Fruit fly (Drosophila melanogaster) whole organism, larva: ENCODE results near the gene nompC.

Experiments
- noc ChIP-seq: fragments of 200-800 bp; sonication (Bioruptor generic); optimal IDR thresholded peaks from 3 replicates; lab custom pipeline; 2019; ENCODE audit warnings: missing biosample characterization, mild to moderate bottlenecking, missing genetic modification characterization, moderate library complexity

Gene nompC

DNA sequence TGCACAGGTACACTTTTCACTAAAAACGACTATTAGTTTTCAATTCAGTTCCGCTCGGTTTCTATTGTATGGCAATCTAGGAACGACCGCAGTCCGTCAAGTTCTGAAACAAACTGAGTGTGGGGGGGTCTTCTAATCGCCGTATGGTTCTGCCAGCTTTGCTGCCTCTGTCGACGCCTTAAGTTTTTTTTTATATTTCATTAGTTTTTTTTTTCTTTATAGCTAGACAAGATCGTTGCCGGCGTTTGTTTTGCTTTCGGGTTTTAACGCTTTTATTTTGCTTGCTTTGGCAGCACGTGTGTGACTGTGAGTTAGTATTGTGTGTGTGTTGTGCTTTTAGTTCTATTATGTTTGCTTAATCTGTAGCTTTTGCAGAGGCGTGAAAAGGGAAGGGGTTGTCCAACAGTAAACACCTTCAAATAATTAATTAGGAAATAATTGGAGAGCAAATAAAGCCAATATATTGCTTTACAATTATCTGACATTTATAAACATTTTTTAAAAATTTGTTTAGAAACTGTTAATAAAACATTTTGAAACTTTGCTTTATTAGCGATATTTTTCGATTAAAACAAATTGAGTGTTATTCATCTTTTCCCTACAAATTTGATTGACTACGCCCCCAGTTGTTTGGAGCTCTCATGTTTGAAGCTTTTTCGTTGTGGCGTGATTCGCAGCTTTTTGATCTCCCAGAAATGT is 3.7 kb upstream of the nompC start, which contains the start of gene Acsf2:
Gene Acsf2, minus strand, starts transcription at position 116 of the 699 bp plus-strand sequence.
- TF ChIP-seq noc (tag; lab: Kevin White, UChicago): peak; percentile 100

DNA sequence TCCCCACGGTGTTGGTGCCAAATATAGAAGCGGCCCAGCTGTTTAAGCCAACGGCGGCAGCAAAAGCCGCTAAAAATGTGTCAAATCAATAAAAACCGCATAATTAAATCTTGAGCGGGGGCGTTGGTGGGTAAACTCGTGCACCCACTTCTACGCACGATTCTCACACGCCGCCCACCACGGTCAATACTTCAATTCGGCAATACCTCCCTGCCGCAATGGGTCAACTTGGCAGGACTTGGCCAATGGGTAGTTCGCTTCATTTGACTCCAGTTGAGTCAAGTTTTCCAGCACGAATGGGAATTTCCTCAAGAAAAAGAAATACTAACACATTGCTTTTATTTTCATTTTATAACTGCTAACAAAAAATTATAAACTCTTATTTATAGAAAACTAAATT is 2.6 kb downstream of the nompC start:
- TF ChIP-seq noc (tag; lab: Kevin White, UChicago): no peak

- TF ChIP-seq noc (tag; lab: Kevin White, UChicago): no peak
These were observed 7.5 kb downstream of the nompC start for dm6 chr2L:5353454-5353853.

- TF ChIP-seq noc (tag; lab: Kevin White, UChicago): no peak
These were observed 16.4 kb downstream of the nompC start for dm6 chr2L:5362351-5362750.

- no peak for TF ChIP-seq noc (tag; lab: Kevin White, UChicago)
These were observed 19.8 kb downstream of the nompC start for dm6 chr2L:5365841-5366240.

DNA sequence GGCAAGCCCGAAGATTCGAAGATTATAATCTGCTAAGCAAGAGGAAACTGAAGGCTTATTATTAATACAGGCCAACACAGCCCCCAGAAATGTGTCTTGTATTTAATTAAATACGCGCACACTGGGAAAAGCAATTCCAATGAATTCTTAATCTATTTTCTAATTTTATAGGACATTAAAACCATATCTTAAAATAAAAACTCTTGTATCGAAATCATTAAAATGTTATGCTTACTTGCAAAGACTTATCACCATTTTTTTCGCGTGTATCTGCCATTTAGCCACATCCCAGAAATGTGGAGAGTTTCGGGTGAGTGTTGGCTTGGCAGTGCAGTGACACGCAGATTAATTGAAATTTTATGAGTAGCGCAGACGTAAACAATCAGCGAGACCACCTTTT is 22.0 kb downstream of the nompC start:
- no peak for TF ChIP-seq noc (tag; lab: Kevin White, UChicago)

DNA sequence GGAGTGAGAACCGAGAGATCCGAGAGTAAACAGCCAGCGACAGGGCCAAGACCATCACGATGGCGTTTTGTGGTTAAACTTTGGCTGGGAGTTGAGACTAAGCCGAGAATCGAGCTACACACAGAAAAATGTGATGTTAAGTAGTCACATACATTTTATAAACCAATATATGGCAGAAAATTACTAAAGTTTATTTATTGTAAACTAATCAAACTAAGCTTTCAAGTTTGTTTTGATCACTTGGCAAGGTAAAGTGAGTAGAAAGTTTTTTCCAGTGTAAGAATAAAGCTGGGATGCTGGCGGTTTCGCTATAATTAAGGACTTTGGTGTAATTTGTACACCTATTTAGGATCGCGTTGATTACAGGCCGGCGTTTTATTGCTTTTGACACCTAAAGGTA is 26.6 kb downstream of the nompC start:
- no peak for TF ChIP-seq noc (tag; lab: Kevin White, UChicago)

DNA sequence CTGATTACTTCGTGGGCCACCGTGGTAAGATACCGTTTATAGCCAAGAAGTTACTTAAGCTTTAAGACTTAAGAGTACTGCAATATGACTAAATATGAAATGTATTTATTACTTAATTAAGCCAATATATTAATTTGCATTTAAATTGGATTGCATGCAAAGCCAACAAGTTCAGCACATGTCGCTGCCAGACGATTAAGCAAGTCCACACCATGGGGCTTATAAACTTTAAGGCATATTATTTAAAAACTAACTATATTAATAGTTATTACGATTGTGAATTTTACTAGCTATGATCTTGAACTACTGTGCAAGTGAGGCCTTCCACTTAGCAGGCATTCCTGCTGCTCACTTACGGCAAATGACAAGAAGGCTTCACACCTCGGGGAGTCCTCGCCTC is 28.2 kb downstream of the nompC start:
- TF ChIP-seq noc (tag; lab: Kevin White, UChicago): no peak

DNA sequence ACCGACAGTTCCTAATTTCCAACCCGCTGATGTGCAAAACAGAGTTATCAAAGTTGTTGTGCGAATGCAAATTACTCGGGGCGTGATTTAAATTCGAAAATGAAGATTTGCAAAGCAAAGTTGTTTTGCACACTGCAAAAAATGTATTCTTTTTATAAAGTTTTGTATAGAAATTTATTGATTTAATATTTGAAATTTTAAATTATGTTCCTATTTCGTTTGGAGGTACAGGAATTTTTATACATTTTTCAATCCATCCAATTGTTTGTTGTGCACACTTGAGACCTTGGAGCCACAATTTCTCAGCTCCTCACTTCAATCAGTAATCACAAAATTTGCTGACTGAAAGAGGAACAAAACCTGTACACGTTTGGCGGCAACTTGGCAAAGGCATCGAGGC is 29.0 kb downstream of the nompC start:
- TF ChIP-seq noc (tag; lab: Kevin White, UChicago): no peak

- TF ChIP-seq noc (tag; lab: Kevin White, UChicago): no peak
These were observed 30.4 kb downstream of the nompC start for dm6 chr2L:5376442-5376841.

DNA sequence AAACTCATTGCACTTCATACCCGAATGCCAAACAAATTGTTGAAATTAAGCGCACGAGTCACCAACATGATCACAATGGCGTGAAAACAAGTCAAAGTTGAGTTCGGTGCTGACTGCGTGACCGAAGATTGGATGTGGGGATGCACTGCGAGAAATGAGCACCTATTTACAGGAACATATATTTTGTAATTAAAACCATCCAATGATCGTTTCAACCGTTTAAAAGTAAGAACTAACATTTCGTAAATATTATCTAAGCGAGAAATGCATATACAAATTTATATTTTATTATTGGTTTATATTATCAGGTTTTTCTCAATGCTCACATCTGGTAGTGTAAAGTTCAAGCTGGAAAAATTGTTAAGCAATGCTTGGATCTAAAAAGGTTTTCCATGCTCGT is 32.8 kb downstream of the nompC start:
- no peak for TF ChIP-seq noc (tag; lab: Kevin White, UChicago)

- TF ChIP-seq noc (tag; lab: Kevin White, UChicago): no peak
These were observed 35.4 kb downstream of the nompC start for dm6 chr2L:5381305-5381973.

DNA sequence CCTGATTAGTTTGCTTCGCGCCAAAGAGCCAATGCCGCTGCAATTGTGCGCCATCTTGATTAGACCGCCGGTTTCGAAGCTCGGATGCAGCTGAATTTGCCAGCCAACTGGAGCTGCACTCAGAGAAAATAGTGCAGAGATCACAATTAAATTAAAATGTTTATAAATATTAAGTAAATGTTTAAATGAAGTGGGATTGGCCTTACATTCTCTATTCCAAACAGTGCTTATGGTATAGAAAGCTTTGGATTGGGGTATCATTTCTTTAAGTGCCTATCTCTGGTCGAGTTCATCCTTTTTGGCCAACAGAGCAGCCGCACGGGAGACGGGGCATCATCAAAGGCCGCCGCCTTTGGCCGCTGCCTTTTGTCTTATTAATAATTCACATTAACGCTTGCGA is 40.3 kb downstream of the nompC start:
- no peak for TF ChIP-seq noc (tag; lab: Kevin White, UChicago)

DNA sequence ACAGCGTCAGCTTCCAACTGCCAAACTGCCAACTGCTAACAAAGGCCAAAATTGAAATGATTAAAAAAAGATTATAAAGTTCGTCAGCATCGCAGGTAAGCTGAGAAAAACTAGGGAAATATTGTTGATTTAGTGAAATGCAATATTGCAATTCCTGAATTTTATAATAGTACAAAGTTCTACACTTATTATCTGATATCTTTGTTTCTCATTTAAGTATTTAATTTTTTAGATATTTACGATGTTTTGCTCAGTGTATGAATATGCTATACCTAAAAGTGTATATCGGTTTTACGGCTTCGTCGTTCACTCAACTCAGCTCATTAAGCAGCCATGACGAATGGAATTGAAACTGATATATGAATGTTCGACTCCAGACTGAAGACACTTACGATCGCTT is 47.3 kb downstream of the nompC start:
- peak; percentile 1 for TF ChIP-seq noc (tag; lab: Kevin White, UChicago)

DNA sequence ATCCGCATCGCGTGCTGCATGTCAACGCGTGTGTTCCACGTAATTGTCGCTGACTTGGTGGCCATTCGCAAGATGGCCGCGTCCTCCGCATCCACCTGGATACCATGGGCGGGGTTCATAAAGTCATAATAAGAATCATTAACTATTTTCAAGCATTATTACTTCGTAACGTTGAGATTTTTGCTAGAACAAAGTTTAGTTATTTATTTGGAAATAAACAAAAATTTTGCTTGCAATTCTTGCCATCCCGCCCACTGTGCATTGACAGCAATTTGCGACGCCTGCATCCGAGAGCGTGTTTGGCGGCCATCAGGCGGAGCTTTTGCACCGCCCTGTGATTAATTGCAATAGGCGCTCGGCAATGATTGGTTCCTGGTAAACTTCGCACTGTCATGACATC is 52.4 kb downstream of the nompC start:
- no peak for TF ChIP-seq noc (tag; lab: Kevin White, UChicago)

DNA sequence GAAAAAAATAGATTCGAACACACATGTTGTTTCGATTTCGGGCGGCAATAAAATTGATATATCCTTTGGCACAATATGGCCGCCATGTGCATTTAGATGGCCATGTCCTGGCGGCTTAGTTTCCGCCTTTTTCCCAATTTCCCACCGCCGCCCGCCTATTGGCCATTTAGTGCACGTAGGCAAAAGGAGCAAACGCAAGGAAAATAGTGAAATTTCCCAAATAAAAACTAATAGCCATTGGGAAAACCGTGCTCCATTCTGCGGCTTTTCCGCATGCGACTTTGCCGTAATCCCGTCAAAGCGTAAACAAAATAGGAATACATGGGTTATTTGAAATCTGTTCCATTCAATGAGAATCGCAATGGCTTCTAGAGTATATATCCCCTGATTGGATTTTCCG is 55.0 kb downstream of the nompC start:
- TF ChIP-seq noc (tag; lab: Kevin White, UChicago): no peak
